Fruit fly (Drosophila melanogaster): ENCODE data around the gene ssx.

The ssx gene

dm6 chrX:1399056-1400003, 28.9 kb downstream of the ssx start (continued):
- no peak for TF ChIP-seq tgo (GFP tag; IDR thresholded peaks at IDR 0.05)
- TF ChIP-seq CG13894 (tag; optimal IDR thresholded peaks at IDR 0.05) = peak; percentile 63
- TF ChIP-seq fd96Cb (tag; optimal IDR thresholded peaks at IDR 0.05) = no peak
- TF ChIP-seq CG10462 (GFP tag; optimal IDR thresholded peaks at IDR 0.05) = no peak
- peak; percentile 47; the same call in 2 of the 3 replicates for TF ChIP-seq CG6791 (GFP tag; IDR thresholded peaks at IDR 0.05; ENCODE audit: partially characterized antibody)
- peak in 1 of 2 experiments; percentile 13 for TF ChIP-seq dpn (GFP tag; optimal IDR thresholded peaks at IDR 0.05)
- TF ChIP-seq wor (GFP tag; IDR thresholded peaks at IDR 0.05) = no peak
- TF ChIP-seq CG12769 (tag; optimal IDR thresholded peaks at IDR 0.05) = peak; percentile 99
- TF ChIP-seq CG16813 (GFP tag; IDR thresholded peaks at IDR 0.05; ENCODE audit: partially characterized antibody) = no peak
- no peak for TF ChIP-seq prd (optimal IDR thresholded peaks at IDR 0.05)
- TF ChIP-seq prd (GFP tag; IDR thresholded peaks at IDR 0.05) = no peak
- peak; percentile 4 for TF ChIP-seq CG17912 (GFP tag; optimal IDR thresholded peaks at IDR 0.05)
- TF ChIP-seq Tbp (GFP tag; optimal IDR thresholded peaks at IDR 0.05) = no peak
- TF ChIP-seq Rx (GFP tag; IDR thresholded peaks at IDR 0.05) = no peak
- TF ChIP-seq shn (GFP tag; optimal IDR thresholded peaks at IDR 0.05) = peak; percentile 10
- peak; percentile 24; the same call in 1 of the 3 replicates for TF ChIP-seq CG34422 (GFP tag; IDR thresholded peaks at IDR 0.05)
- peak; percentile 98 for TF ChIP-seq CG8478 (optimal IDR thresholded peaks at IDR 0.05)
- peak; percentile 27 for TF ChIP-seq Rfx (GFP tag; IDR thresholded peaks at IDR 0.05)
- no peak for TF ChIP-seq Sin3A (optimal IDR thresholded peaks at IDR 0.05)
- TF ChIP-seq CG10979 (tag; optimal IDR thresholded peaks at IDR 0.05) = no peak
- TF ChIP-seq CG13775 (GFP tag; optimal IDR thresholded peaks at IDR 0.05) = no peak
- no peak for TF ChIP-seq Atf3 (GFP tag; optimal IDR thresholded peaks at IDR 0.05)
- TF ChIP-seq az2 (GFP tag; optimal IDR thresholded peaks at IDR 0.05) = no peak
- no peak for TF ChIP-seq CG4707 (GFP tag; optimal IDR thresholded peaks at IDR 0.05)
- no peak; the same call in 1 of the 2 replicates for TF ChIP-seq CG32767 (GFP tag; IDR thresholded peaks at IDR 0.05)
- no peak for TF ChIP-seq p53 (GFP tag; optimal IDR thresholded peaks at IDR 0.05)
- peak; percentile 19; the same call in 1 of the 2 replicates for TF ChIP-seq vvl (GFP tag; IDR thresholded peaks at IDR 0.05)
- TF ChIP-seq CG2202 (tag; optimal IDR thresholded peaks at IDR 0.05) = no peak
- TF ChIP-seq CG4360 (GFP tag; IDR thresholded peaks at IDR 0.05) = peak; percentile 11; the same call in 1 of the 2 replicates
- TF ChIP-seq Doc3 (GFP tag; IDR thresholded peaks at IDR 0.05; ENCODE audit: partially characterized antibody) = no peak
- no peak for TF ChIP-seq CG9727 (GFP tag; optimal IDR thresholded peaks at IDR 0.05)
- 0 out of 3 replicates have a peak, but pooled peaks have one; percentile 18 for TF ChIP-seq vnd (GFP tag; IDR thresholded peaks at IDR 0.05; ENCODE audit: partially characterized antibody)
- no peak for TF ChIP-seq Fer2 (tag; optimal IDR thresholded peaks at IDR 0.05)
- no peak for TF ChIP-seq pan (optimal IDR thresholded peaks at IDR 0.05)
- TF ChIP-seq pan (GFP tag; optimal IDR thresholded peaks at IDR 0.05 in 1 of 2, IDR thresholded peaks at IDR 0.05 in 1 of 2) = no peak
- peak; percentile 86 for TF ChIP-seq Hr3 (GFP tag; optimal IDR thresholded peaks at IDR 0.05)
- TF ChIP-seq sug (tag; optimal IDR thresholded peaks at IDR 0.05) = peak; percentile 64
- TF ChIP-seq Sry-δ (GFP tag; optimal IDR thresholded peaks at IDR 0.05) = no peak
- TF ChIP-seq bigmax (GFP tag; optimal IDR thresholded peaks at IDR 0.05) = no peak
- no peak for TF ChIP-seq GATAe (GFP tag; conservative IDR thresholded peaks at IDR 0.05)
- TF ChIP-seq ewg (GFP tag; optimal IDR thresholded peaks at IDR 0.05) = peak; percentile 45
- no peak for TF ChIP-seq CG42726 (GFP tag; IDR thresholded peaks at IDR 0.05; ENCODE audit: partially characterized antibody)
- peak; percentile 3 for TF ChIP-seq Bdp1 (GFP tag; optimal IDR thresholded peaks at IDR 0.05)
- no peak for TF ChIP-seq en (GFP tag; optimal IDR thresholded peaks at IDR 0.05)
- TF ChIP-seq CG6683 (GFP tag; optimal IDR thresholded peaks at IDR 0.05) = no peak
- TF ChIP-seq HHEX (GFP tag; optimal IDR thresholded peaks at IDR 0.05) = no peak
- TF ChIP-seq stwl (tag; optimal IDR thresholded peaks at IDR 0.05) = peak; percentile 27
- TF ChIP-seq CG10431 (GFP tag; optimal IDR thresholded peaks at IDR 0.05) = peak; percentile 81
- no peak for TF ChIP-seq salm (tag; optimal IDR thresholded peaks at IDR 0.05)

Data from whole organism, embryonic.